Worm (Caenorhabditis elegans) whole organism, young adult: ENCODE results near the gene C50H11.8.

Experiments used
- C17E4.6 ChIP-seq: fragments of 200-800 bp; sonication (Bioruptor generic); IDR thresholded peaks from 2 replicates; pipeline ENCODE4 v1.3.6; 2022; ENCODE audit warnings: missing genetic modification reagents, missing genetic modification characterization, missing compliant biosample characterization
- D2030.7 ChIP-seq: fragments of 200-800 bp; sonication (Bioruptor generic); IDR thresholded peaks from 2 replicates; pipeline ENCODE4 v1.3.6; 2022; ENCODE audit warnings: missing genetic modification reagents, missing genetic modification characterization, missing compliant biosample characterization
- F22D6.2 ChIP-seq: sonication (generic microtip); optimal IDR thresholded peaks from 2 replicates; lab custom pipeline; 2016; ENCODE audit warnings: mild to moderate bottlenecking, missing genetic modification characterization, missing compliant biosample characterization
- F23B12.7 ChIP-seq: sonication (generic microtip); optimal IDR thresholded peaks from 2 replicates; lab custom pipeline; 2017; ENCODE audit warnings: missing genetic modification characterization, mild to moderate bottlenecking, missing compliant biosample characterization, antibody characterized with exemption, moderate library complexity; ENCODE audit not compliant: insufficient read depth
- F49E8.2 ChIP-seq: sonication (generic microtip); optimal IDR thresholded peaks from 3 replicates; lab custom pipeline; 2017; ENCODE audit warnings: missing genetic modification characterization, mild to moderate bottlenecking, missing compliant biosample characterization, antibody characterized with exemption, moderate library complexity; ENCODE audit not compliant: insufficient read depth
- F52B5.7 ChIP-seq: sonication (generic microtip); optimal IDR thresholded peaks from 2 replicates; lab custom pipeline; 2016; ENCODE audit warnings: mild to moderate bottlenecking, missing genetic modification characterization, missing compliant biosample characterization
- F55B11.4 ChIP-seq: sonication (generic microtip); optimal IDR thresholded peaks from 2 replicates; lab custom pipeline; 2016; ENCODE audit warnings: missing compliant biosample characterization, missing genetic modification characterization, borderline replicate concordance; ENCODE audit not compliant: insufficient read depth
- F57A8.1 ChIP-seq: fragments of 200-800 bp; sonication (Bioruptor generic); optimal IDR thresholded peaks from 2 replicates; lab custom pipeline; 2018; ENCODE audit warnings: mild to moderate bottlenecking, missing genetic modification characterization, moderate library complexity, missing compliant biosample characterization
- K11D2.4 ChIP-seq: fragments of 200-800 bp; sonication (Bioruptor generic); IDR thresholded peaks from 2 replicates; pipeline ENCODE4 v1.3.6; 2022; ENCODE audit warnings: missing genetic modification reagents, missing genetic modification characterization, missing compliant biosample characterization
- T07F8.4 ChIP-seq: sonication (generic microtip); optimal IDR thresholded peaks from 2 replicates; lab custom pipeline; 2016; ENCODE audit warnings: mild to moderate bottlenecking, missing genetic modification characterization, moderate library complexity, missing compliant biosample characterization
- T26A5.8 ChIP-seq: sonication (generic microtip); optimal IDR thresholded peaks from 2 replicates; lab custom pipeline; 2016; ENCODE audit warnings: missing genetic modification characterization, missing compliant biosample characterization
- Y53F4B.3 ChIP-seq: fragments of 200-800 bp; sonication (Bioruptor generic); IDR thresholded peaks from 2 replicates; pipeline ENCODE4 v1.3.6; 2022; ENCODE audit warnings: missing genetic modification reagents, missing genetic modification characterization, missing compliant biosample characterization
- Y56A3A.18 ChIP-seq: fragments of 200-800 bp; sonication (Bioruptor generic); IDR thresholded peaks from 2 replicates; pipeline ENCODE4 v1.3.6; 2022; ENCODE audit warnings: missing genetic modification reagents, missing genetic modification characterization, missing compliant biosample characterization
- akir-1 ChIP-seq: fragments of 200-800 bp; sonication (Bioruptor generic); optimal IDR thresholded peaks from 2 replicates; lab custom pipeline; 2018; ENCODE audit warnings: mild to moderate bottlenecking, missing genetic modification characterization, moderate library complexity, missing compliant biosample characterization
- aptf-2 ChIP-seq: fragments of 200-800 bp; sonication (Bioruptor generic); conservative IDR thresholded peaks from 2 replicates; pipeline ENCODE4 v1.3.6; 2022; ENCODE audit warnings: missing genetic modification reagents, missing genetic modification characterization, missing compliant biosample characterization
- attf-5 ChIP-seq: fragments of 200-800 bp; sonication (Bioruptor generic); optimal IDR thresholded peaks from 2 replicates; lab custom pipeline; 2018; ENCODE audit warnings: mild to moderate bottlenecking, missing genetic modification characterization, missing compliant biosample characterization
- ccch-3 ChIP-seq: fragments of 200-800 bp; sonication (Bioruptor generic); optimal IDR thresholded peaks from 2 replicates; lab custom pipeline; 2018; ENCODE audit warnings: mild to moderate bottlenecking, missing genetic modification characterization, missing compliant biosample characterization
- cebp-2 ChIP-seq: fragments of 200-800 bp; sonication (Bioruptor generic); IDR thresholded peaks from 2 replicates; pipeline ENCODE4 v1.3.6; 2022; ENCODE audit warnings: missing genetic modification characterization, missing compliant biosample characterization
- ceh-100 ChIP-seq: fragments of 200-800 bp; sonication (Bioruptor generic); IDR thresholded peaks from 2 replicates; pipeline ENCODE4 v1.3.6; 2022; ENCODE audit warnings: missing genetic modification reagents, missing genetic modification characterization, missing compliant biosample characterization
- ceh-40 ChIP-seq: fragments of 200-800 bp; sonication (Bioruptor generic); IDR thresholded peaks from 2 replicates; pipeline ENCODE4 v1.3.6; 2022; ENCODE audit warnings: missing genetic modification characterization, missing compliant biosample characterization
- ceh-58 ChIP-seq: fragments of 200-800 bp; sonication (Bioruptor generic); IDR thresholded peaks from 2 replicates; pipeline ENCODE4 v1.3.6; 2022; ENCODE audit warnings: missing genetic modification characterization, missing compliant biosample characterization
- ceh-91 ChIP-seq: fragments of 200-800 bp; sonication (Bioruptor generic); IDR thresholded peaks from 2 replicates; pipeline ENCODE4 v1.3.6; 2022; ENCODE audit warnings: missing genetic modification reagents, missing genetic modification characterization, missing compliant biosample characterization
- dpff-1 ChIP-seq: sonication (generic microtip); optimal IDR thresholded peaks from 2 replicates; lab custom pipeline; 2017; ENCODE audit warnings: mild to moderate bottlenecking, missing genetic modification characterization, missing compliant biosample characterization
- ekl-4 ChIP-seq: fragments of 200-800 bp; sonication (Bioruptor generic); IDR thresholded peaks from 2 replicates; pipeline ENCODE4 v1.3.6; 2022; ENCODE audit warnings: missing genetic modification reagents, missing genetic modification characterization, missing compliant biosample characterization
- ets-4 ChIP-seq: fragments of 200-800 bp; sonication (Bioruptor generic); optimal IDR thresholded peaks from 2 replicates; lab custom pipeline; 2018; ENCODE audit warnings: mild to moderate bottlenecking, missing genetic modification characterization, missing compliant biosample characterization
- hlh-12 ChIP-seq: sonication (generic microtip); optimal IDR thresholded peaks from 2 replicates; lab custom pipeline; 2016; ENCODE audit warnings: missing genetic modification characterization, missing compliant biosample characterization
- hmg-1.2 ChIP-seq: fragments of 200-800 bp; sonication (Bioruptor generic); IDR thresholded peaks from 2 replicates; pipeline ENCODE4 v1.3.6; 2022; ENCODE audit warnings: missing genetic modification reagents, missing genetic modification characterization, missing compliant biosample characterization
- hsf-1 ChIP-seq: fragments of 200-800 bp; sonication (Bioruptor generic); IDR thresholded peaks from 2 replicates; pipeline ENCODE4 v1.3.6; 2022; ENCODE audit warnings: missing genetic modification reagents, missing genetic modification characterization, missing compliant biosample characterization
- let-526 ChIP-seq: fragments of 200-800 bp; sonication (Bioruptor generic); IDR thresholded peaks from 2 replicates; pipeline ENCODE4 v1.3.6; 2022; ENCODE audit warnings: missing genetic modification reagents, missing genetic modification characterization, missing compliant biosample characterization
- lin-26 ChIP-seq: fragments of 200-800 bp; sonication (Bioruptor generic); IDR thresholded peaks from 2 replicates; pipeline ENCODE4 v1.3.6; 2022; ENCODE audit warnings: missing genetic modification reagents, missing genetic modification characterization, missing compliant biosample characterization
- lin-35 ChIP-seq, 3 experiments: fragments of 150-350 bp in 2 of 3; sonication (generic microtip) in 1 of 3; optimal IDR thresholded peaks; 2 replicates each; lab custom pipeline; 2014 to 2018; ENCODE audit warnings: missing biosample characterization in 3 of 3, missing genetic modification characterization in 3 of 3, missing genetic modification reagents in 3 of 3
- madf-10 ChIP-seq: sonication (generic microtip); optimal IDR thresholded peaks from 2 replicates; lab custom pipeline; 2016; ENCODE audit warnings: mild to moderate bottlenecking, missing genetic modification characterization, missing compliant biosample characterization
- madf-3 ChIP-seq: fragments of 200-800 bp; sonication (Bioruptor generic); IDR thresholded peaks from 2 replicates; pipeline ENCODE4 v1.3.6; 2022; ENCODE audit warnings: missing genetic modification reagents, missing genetic modification characterization, missing compliant biosample characterization
- nfya-1 ChIP-seq: sonication (generic microtip); optimal IDR thresholded peaks from 2 replicates; lab custom pipeline; 2017; ENCODE audit warnings: antibody characterized with exemption, missing compliant biosample characterization, missing genetic modification characterization, borderline replicate concordance; ENCODE audit not compliant: insufficient read depth
- nfya-2 ChIP-seq: fragments of 200-800 bp; sonication (Bioruptor generic); IDR thresholded peaks from 2 replicates; pipeline ENCODE4 v1.3.6; 2022; ENCODE audit warnings: missing genetic modification reagents, missing genetic modification characterization, missing compliant biosample characterization
- nhr-179 ChIP-seq: sonication (generic microtip); optimal IDR thresholded peaks from 2 replicates; lab custom pipeline; 2016; ENCODE audit warnings: mild to moderate bottlenecking, missing genetic modification characterization, missing compliant biosample characterization
- nhr-80 ChIP-seq: sonication (generic microtip); optimal IDR thresholded peaks from 2 replicates; lab custom pipeline; 2016; ENCODE audit warnings: missing genetic modification characterization, missing compliant biosample characterization
- pbrm-1 ChIP-seq: fragments of 200-800 bp; sonication (Bioruptor generic); IDR thresholded peaks from 2 replicates; pipeline ENCODE4 v1.3.6; 2022; ENCODE audit warnings: missing genetic modification reagents, missing genetic modification characterization, missing compliant biosample characterization
- pha-4 ChIP-seq: fragments of 150-350 bp; sonication (generic microtip); optimal IDR thresholded peaks from 2 replicates; lab custom pipeline; 2014; ENCODE audit warnings: missing biosample characterization, missing genetic modification reagents, missing genetic modification characterization
- rcor-1 ChIP-seq: fragments of 200-800 bp; sonication (Bioruptor generic); IDR thresholded peaks from 2 replicates; pipeline ENCODE4 v1.3.6; 2022; ENCODE audit warnings: missing genetic modification reagents, missing genetic modification characterization, missing compliant biosample characterization
- rec-8 ChIP-seq, 2 experiments: sonication (generic microtip); optimal IDR thresholded peaks; 2 replicates each; lab custom pipeline; 2016; ENCODE audit warnings: mild to moderate bottlenecking in 2 of 2, missing genetic modification characterization in 2 of 2, missing genetic modification reagents in 2 of 2, missing genotype in 2 of 2, missing biosample characterization in 1 of 2, missing compliant biosample characterization in 1 of 2, moderate library complexity in 1 of 2
- snpc-1.1 ChIP-seq: sonication (generic microtip); optimal IDR thresholded peaks from 2 replicates; lab custom pipeline; 2017; ENCODE audit warnings: missing genetic modification characterization, mild to moderate bottlenecking, missing compliant biosample characterization, antibody characterized with exemption, moderate library complexity, missing genotype, missing genetic modification reagents; ENCODE audit not compliant: insufficient read depth
- snpc-1.3 ChIP-seq: sonication (generic microtip); optimal IDR thresholded peaks from 2 replicates; lab custom pipeline; 2017; ENCODE audit warnings: missing genetic modification characterization, mild to moderate bottlenecking, missing compliant biosample characterization, antibody characterized with exemption, moderate library complexity, missing genotype, missing genetic modification reagents; ENCODE audit not compliant: insufficient read depth
- tlf-1 ChIP-seq: fragments of 200-800 bp; sonication (Bioruptor generic); optimal IDR thresholded peaks from 2 replicates; lab custom pipeline; 2018; ENCODE audit warnings: mild to moderate bottlenecking, missing genetic modification characterization, missing compliant biosample characterization
- unc-62 ChIP-seq: fragments of 150-350 bp; optimal IDR thresholded peaks from 2 replicates; lab custom pipeline; 2014; ENCODE audit warnings: missing biosample characterization, missing genetic modification reagents, missing genetic modification characterization
- ztf-26 ChIP-seq: sonication (generic microtip); optimal IDR thresholded peaks from 2 replicates; lab custom pipeline; 2017; ENCODE audit warnings: missing genetic modification characterization, missing compliant biosample characterization

The C50H11.8 gene

DNA sequence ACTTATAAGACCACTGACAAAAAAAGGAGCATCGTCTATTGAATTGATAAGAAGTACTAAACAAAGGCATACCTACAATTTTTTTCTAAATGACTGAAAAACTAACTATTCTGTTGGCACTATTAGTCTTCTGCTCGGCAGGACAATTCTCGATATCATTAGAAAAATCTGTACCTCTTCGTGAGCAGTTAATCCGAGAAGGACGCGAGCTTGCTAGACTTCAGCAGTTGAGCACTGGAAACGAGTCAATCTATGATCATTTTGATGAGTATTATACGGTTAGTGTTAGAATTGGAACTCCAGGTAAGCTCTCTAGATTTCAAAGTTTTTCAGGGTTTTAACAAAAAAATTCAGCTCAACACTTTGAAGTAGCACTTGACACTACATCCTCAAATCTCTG is 26.1 kb upstream of the C50H11.8 start, which contains the start of gene asp-7:
Gene asp-7 (plus strand): TSS at position 81 of the 400 bp plus-strand sequence.
- TF ChIP-seq snpc-1.1 (tag; lab: Kevin White, UChicago) = no peak
- no peak for TF ChIP-seq ccch-3 (GFP tag; lab: Kevin White, UChicago)
- no peak for TF ChIP-seq nfya-1 (tag; lab: Kevin White, UChicago)
- TF ChIP-seq ztf-26 = no peak
- TF ChIP-seq pbrm-1 (GFP tag; lab: Robert Waterston, UW) = no peak
- TF ChIP-seq hmg-1.2 (GFP tag; lab: Robert Waterston, UW) = no peak
- TF ChIP-seq lin-26 = no peak
- TF ChIP-seq hlh-12 = no peak
- TF ChIP-seq akir-1 (GFP tag; lab: Kevin White, UChicago) = no peak
- TF ChIP-seq D2030.7 (GFP tag; lab: Robert Waterston, UW) = no peak
- no peak for TF ChIP-seq snpc-1.3 (tag; lab: Kevin White, UChicago)
- no peak for TF ChIP-seq nhr-80 (tag; lab: Kevin White, UChicago)
- no peak for TF ChIP-seq K11D2.4 (GFP tag; lab: Robert Waterston, UW)
- no peak for TF ChIP-seq ekl-4 (GFP tag; lab: Robert Waterston, UW)
- TF ChIP-seq ets-4 (GFP tag; lab: Kevin White, UChicago) = no peak

DNA sequence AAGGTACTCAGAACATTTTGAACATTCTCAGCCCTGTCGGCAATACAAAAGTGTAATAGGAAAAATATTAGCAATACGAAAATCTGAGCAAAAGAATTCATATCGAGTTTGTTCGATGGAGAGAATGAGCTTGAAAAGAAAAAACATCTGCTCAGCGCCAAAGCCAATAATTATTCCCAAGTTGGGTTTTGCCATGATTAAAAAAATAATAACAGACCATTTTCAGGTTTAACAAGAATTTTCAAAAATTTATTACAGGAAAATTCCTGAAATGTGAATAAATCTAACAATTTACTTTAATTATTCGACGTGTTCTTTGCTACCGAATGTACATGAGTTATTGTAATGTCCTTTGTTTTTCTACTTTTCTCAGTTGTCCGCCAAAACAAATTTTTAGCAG is 22.0 kb upstream of the C50H11.8 start, which contains the start of gene irld-38:
Gene irld-38 (minus strand): TSS at position 101 of the 400 bp plus-strand sequence.
- no peak for TF ChIP-seq ccch-3 (GFP tag; lab: Kevin White, UChicago)
- TF ChIP-seq T07F8.4 (tag; lab: Kevin White, UChicago) = no peak
- TF ChIP-seq F57A8.1 (GFP tag; lab: Kevin White, UChicago) = no peak
- no peak for TF ChIP-seq ceh-58 (GFP tag; lab: Robert Waterston, UW)
- TF ChIP-seq hsf-1 = no peak
- TF ChIP-seq ceh-40 (GFP tag; lab: Robert Waterston, UW) = no peak
- no peak for TF ChIP-seq D2030.7 (GFP tag; lab: Robert Waterston, UW)
- no peak for TF ChIP-seq cebp-2
- TF ChIP-seq aptf-2 (GFP tag; lab: Robert Waterston, UW) = no peak
- TF ChIP-seq pha-4 (tag; lab: Kevin White, UChicago) = no peak
- no peak for TF ChIP-seq Y56A3A.18
- TF ChIP-seq rcor-1 = no peak
- no peak for TF ChIP-seq unc-62 (GFP tag; lab: Kevin White, UChicago)
- TF ChIP-seq snpc-1.1 (tag; lab: Kevin White, UChicago) = no peak
- TF ChIP-seq F23B12.7 (tag; lab: Kevin White, UChicago) = no peak
- no peak for TF ChIP-seq dpff-1
- no peak for TF ChIP-seq madf-3 (GFP tag; lab: Robert Waterston, UW)
- no peak for TF ChIP-seq F55B11.4
- TF ChIP-seq F22D6.2 = no peak
- TF ChIP-seq Y53F4B.3 (GFP tag; lab: Robert Waterston, UW) = no peak
- TF ChIP-seq, all 124 proteins: peak for 0

DNA sequence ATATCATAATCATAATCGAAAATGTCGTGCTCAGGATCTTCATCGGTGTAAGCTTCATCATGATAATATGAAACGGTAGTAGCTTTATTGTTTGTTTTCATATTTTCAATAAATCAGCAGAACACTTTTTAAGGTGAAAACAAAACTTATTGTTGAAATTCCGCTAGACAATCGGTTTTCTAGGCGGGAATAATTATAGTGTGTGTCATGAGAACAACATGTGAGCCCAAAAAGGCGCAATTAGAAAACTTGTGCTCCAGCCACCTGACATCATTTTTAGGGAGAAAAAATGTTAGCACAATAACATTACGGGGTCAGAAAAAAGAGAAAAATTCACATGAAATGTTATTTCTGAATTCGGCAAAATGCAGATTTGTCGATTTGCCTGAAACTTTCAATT is 20.1 kb upstream of the C50H11.8 start, which contains the start of gene srw-8:
Gene srw-8 (minus strand): TSS at position 101 of the 400 bp plus-strand sequence.
- TF ChIP-seq T26A5.8 = no peak
- no peak for TF ChIP-seq dpff-1
- no peak for TF ChIP-seq nhr-179 (tag; lab: Kevin White, UChicago)
- no peak for TF ChIP-seq ceh-91
- TF ChIP-seq attf-5 (GFP tag; lab: Kevin White, UChicago) = no peak
- no peak for TF ChIP-seq tlf-1 (GFP tag; lab: Kevin White, UChicago)
- no peak for TF ChIP-seq ekl-4 (GFP tag; lab: Robert Waterston, UW)
- TF ChIP-seq F49E8.2 (tag; lab: Kevin White, UChicago) = no peak
- TF ChIP-seq C17E4.6 = no peak
- TF ChIP-seq let-526 (GFP tag; lab: Robert Waterston, UW) = no peak
- no peak for TF ChIP-seq madf-10 (tag; lab: Kevin White, UChicago)
- no peak for TF ChIP-seq lin-35 (GFP tag; optimal IDR thresholded peaks at IDR 0.05; lab: Kevin White, UChicago)
- TF ChIP-seq F52B5.7 (tag; lab: Kevin White, UChicago) = no peak
- no peak for TF ChIP-seq rec-8 (tag; optimal IDR thresholded peaks at IDR 0.05; lab: Kevin White, UChicago)
- no peak for TF ChIP-seq ceh-100
- TF ChIP-seq akir-1 (GFP tag; lab: Kevin White, UChicago) = no peak
- no peak for TF ChIP-seq nfya-2 (GFP tag; lab: Robert Waterston, UW)
- no peak for TF ChIP-seq madf-3 (GFP tag; lab: Robert Waterston, UW)
